Worm (Caenorhabditis elegans): ENCODE measurements around the gene F53H4.4.

DNA sequence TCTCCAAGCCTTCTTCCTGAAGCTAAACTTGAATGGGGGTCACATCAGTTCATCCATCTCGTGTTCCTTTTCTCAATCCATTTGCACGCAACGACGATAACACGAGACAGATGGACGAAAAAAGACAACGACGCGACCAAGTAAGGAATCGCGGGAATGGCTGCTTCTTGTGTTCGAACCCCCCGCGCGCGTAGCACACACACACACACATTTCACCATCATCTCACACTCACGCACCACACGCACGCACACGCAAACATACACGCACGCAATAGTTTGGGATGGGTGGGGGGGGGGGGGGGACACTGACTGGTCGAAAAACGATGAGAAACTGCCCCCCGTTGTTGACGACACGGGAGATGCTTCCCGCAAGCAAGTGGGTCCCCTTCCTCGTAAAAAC, 10.7 kb downstream of the F53H4.4 start:
- no peak for TF ChIP-seq daf-16 (GFP tag; optimal IDR thresholded peaks at IDR 0.05)
- TF ChIP-seq daf-16 (tag; optimal IDR thresholded peaks at IDR 0.05) = no peak
- TF ChIP-seq ztf-11 (tag; optimal IDR thresholded peaks at IDR 0.05) = no peak
- TF ChIP-seq sdz-12 (GFP tag; optimal IDR thresholded peaks at IDR 0.05) = no peak
- no peak for TF ChIP-seq snpc-4 (tag; optimal IDR thresholded peaks at IDR 0.05)
- TF ChIP-seq mes-2 (tag; optimal IDR thresholded peaks at IDR 0.05; ENCODE audit: poor library complexity, severe bottlenecking) = no peak
